Worm (Caenorhabditis elegans): ENCODE measurements around the gene pqn-62.

Gene pqn-62

ce11 chrX:5195462-5196160 lies at the start of gene pqn-62:
TSS of gene pqn-62 (plus strand) at chrX:5196110.
- no peak for TF ChIP-seq unc-62 (GFP tag; optimal IDR thresholded peaks at IDR 0.05)

- no peak for TF ChIP-seq unc-62 (GFP tag; optimal IDR thresholded peaks at IDR 0.05)
Observed at ce11 chrX:5147918-5148317, 48.0 kb upstream of the pqn-62 start, which contains the start of gene C31H2.14. TSS of gene C31H2.14 (plus strand) at chrX:5148218.

- TF ChIP-seq unc-62 (GFP tag; optimal IDR thresholded peaks at IDR 0.05): no peak
Observed at ce11 chrX:5150389-5150788, 45.5 kb upstream of the pqn-62 start, which contains the start of gene dpy-8. TSS of gene dpy-8 (minus strand) at chrX:5150476.

- TF ChIP-seq unc-62 (GFP tag; optimal IDR thresholded peaks at IDR 0.05): no peak
Observed at ce11 chrX:5151403-5151802, 44.5 kb upstream of the pqn-62 start.

ce11 chrX:5151866-5152265 lies 44.0 kb upstream of the pqn-62 start:
- TF ChIP-seq unc-62 (GFP tag; optimal IDR thresholded peaks at IDR 0.05): no peak

ce11 chrX:5152931-5153330 lies 43.0 kb upstream of the pqn-62 start:
- TF ChIP-seq unc-62 (GFP tag; optimal IDR thresholded peaks at IDR 0.05): no peak

ce11 chrX:5154278-5154677 lies 41.6 kb upstream of the pqn-62 start, which contains the start of gene C31H2.3:
TSS of gene C31H2.3 (minus strand) at chrX:5154378.
- TF ChIP-seq unc-62 (GFP tag; optimal IDR thresholded peaks at IDR 0.05): no peak

- no peak for TF ChIP-seq unc-62 (GFP tag; optimal IDR thresholded peaks at IDR 0.05)
Observed at ce11 chrX:5159645-5160044, 36.3 kb upstream of the pqn-62 start, which contains the start of gene C31H2.4. TSS of gene C31H2.4 (minus strand) at chrX:5159663.

ce11 chrX:5162755-5163154 lies 33.2 kb upstream of the pqn-62 start, which contains the start of gene EGAP5.1:
TSS of gene EGAP5.1 (plus strand) at chrX:5163055.
- TF ChIP-seq unc-62 (GFP tag; optimal IDR thresholded peaks at IDR 0.05): no peak

- no peak for TF ChIP-seq unc-62 (GFP tag; optimal IDR thresholded peaks at IDR 0.05)
Observed at ce11 chrX:5164054-5164453, 31.9 kb upstream of the pqn-62 start.

ce11 chrX:5165037-5165436 lies 30.9 kb upstream of the pqn-62 start, which contains the start of gene mans-3:
TSS of gene mans-3 (plus strand) at chrX:5165395.
- TF ChIP-seq unc-62 (GFP tag; optimal IDR thresholded peaks at IDR 0.05): no peak

ce11 chrX:5168770-5169169 lies 27.1 kb upstream of the pqn-62 start:
- TF ChIP-seq unc-62 (GFP tag; optimal IDR thresholded peaks at IDR 0.05): no peak

- TF ChIP-seq unc-62 (GFP tag; optimal IDR thresholded peaks at IDR 0.05): no peak
Observed at ce11 chrX:5171085-5171484, 24.8 kb upstream of the pqn-62 start, which contains the start of gene T03G11.10. TSS of gene T03G11.10 (minus strand) at chrX:5171185.

- TF ChIP-seq unc-62 (GFP tag; optimal IDR thresholded peaks at IDR 0.05): no peak
Observed at ce11 chrX:5174256-5174655, 21.7 kb upstream of the pqn-62 start, which contains the start of gene zchc-1A. TSS of gene zchc-1A (plus strand) at chrX:5174369.

ce11 chrX:5179050-5179449 lies 16.9 kb upstream of the pqn-62 start, which contains the start of gene metl-9:
TSS of gene metl-9 (minus strand) at chrX:5179150.
- TF ChIP-seq unc-62 (GFP tag; optimal IDR thresholded peaks at IDR 0.05): no peak

- TF ChIP-seq unc-62 (GFP tag; optimal IDR thresholded peaks at IDR 0.05): no peak
Observed at ce11 chrX:5179874-5180273, 16.0 kb upstream of the pqn-62 start, which contains the start of gene sru-48. TSS of gene sru-48 (plus strand) at chrX:5180174.

- no peak for TF ChIP-seq unc-62 (GFP tag; optimal IDR thresholded peaks at IDR 0.05)
Observed at ce11 chrX:5183931-5184330, 12.0 kb upstream of the pqn-62 start, which contains the start of gene T03G11.9. TSS of gene T03G11.9 (plus strand) at chrX:5184231.

Measured in whole organism, dauer.